Worm (Caenorhabditis elegans) whole organism, L4 larva: ENCODE measurements around the gene F19C7.8.

ENCODE experiments used
- F26F4.8 ChIP-seq: fragments of 200-800 bp; sonication (Bioruptor generic); conservative IDR thresholded peaks from 2 replicates; pipeline ENCODE4 v1.3.6; 2022; ENCODE audit warnings: missing genetic modification characterization, missing compliant biosample characterization
- F37D6.2 ChIP-seq: sonication (generic microtip); optimal IDR thresholded peaks from 2 replicates; lab custom pipeline; 2016; ENCODE audit warnings: mild to moderate bottlenecking, missing genetic modification characterization, missing compliant biosample characterization
- F44E2.7 ChIP-seq: fragments of 200-800 bp; sonication (Bioruptor generic); IDR thresholded peaks from 2 replicates; pipeline ENCODE4 v2.1.2; 2022; ENCODE audit warnings: missing genetic modification characterization, missing compliant biosample characterization
- T20F7.1 ChIP-seq: fragments of 200-800 bp; sonication (Bioruptor generic); optimal IDR thresholded peaks from 2 replicates; lab custom pipeline; 2018; ENCODE audit warnings: mild to moderate bottlenecking, missing genetic modification characterization, missing compliant biosample characterization
- Y105C5A.15 ChIP-seq: fragments of 200-800 bp; sonication (Bioruptor generic); IDR thresholded peaks from 2 replicates; pipeline ENCODE4 v1.3.6; 2022; ENCODE audit warnings: missing genetic modification characterization, missing compliant biosample characterization
- Y75B8A.6 ChIP-seq: fragments of 200-800 bp; sonication (Bioruptor generic); IDR thresholded peaks from 2 replicates; pipeline ENCODE4 v1.3.6; 2022; ENCODE audit warnings: missing genetic modification reagents, missing genetic modification characterization, missing compliant biosample characterization
- ZK337.2 ChIP-seq: fragments of 200-800 bp; sonication (Bioruptor generic); IDR thresholded peaks from 2 replicates; pipeline ENCODE4 v1.3.6; 2022; ENCODE audit warnings: missing genetic modification reagents, missing genetic modification characterization, missing compliant biosample characterization
- aha-1 ChIP-seq: fragments of 150-350 bp; peaks from one replicate; lab custom pipeline; 2014; ENCODE audit warnings: missing biosample characterization, missing genetic modification characterization
- ceh-62 ChIP-seq: sonication (generic microtip); optimal IDR thresholded peaks from 2 replicates; lab custom pipeline; 2017; ENCODE audit warnings: missing biosample characterization, missing genetic modification characterization
- cey-2 ChIP-seq: sonication (generic microtip); optimal IDR thresholded peaks from 3 replicates; lab custom pipeline; 2017; ENCODE audit warnings: missing genetic modification characterization, mild to moderate bottlenecking, missing compliant biosample characterization, antibody characterized with exemption, borderline replicate concordance; ENCODE audit not compliant: insufficient read depth
- daf-8 ChIP-seq: fragments of 200-800 bp; sonication (Bioruptor generic); IDR thresholded peaks from 2 replicates; pipeline ENCODE4 v1.3.6; 2022; ENCODE audit warnings: missing genetic modification characterization, missing compliant biosample characterization
- dmd-9 ChIP-seq: fragments of 200-800 bp; sonication (Bioruptor generic); IDR thresholded peaks from 2 replicates; pipeline ENCODE4 v1.3.6; 2022; ENCODE audit warnings: missing genetic modification reagents, missing genetic modification characterization, missing compliant biosample characterization
- hlh-11 ChIP-seq: fragments of 200-800 bp; sonication (Bioruptor generic); optimal IDR thresholded peaks from 2 replicates; lab custom pipeline; 2018; ENCODE audit warnings: mild to moderate bottlenecking, missing genetic modification characterization, missing compliant biosample characterization
- hmg-1.1 ChIP-seq: fragments of 200-800 bp; sonication (Bioruptor generic); IDR thresholded peaks from 2 replicates; pipeline ENCODE4 v1.3.6; 2022; ENCODE audit warnings: missing genetic modification reagents, missing genetic modification characterization, missing compliant biosample characterization
- jun-1 ChIP-seq: fragments of 150-350 bp; optimal IDR thresholded peaks from 2 replicates; lab custom pipeline; 2014; ENCODE audit warnings: missing biosample characterization, missing genetic modification reagents, missing genetic modification characterization
- lin-1 ChIP-seq: fragments of 200-800 bp; sonication (Bioruptor generic); IDR thresholded peaks from 2 replicates; pipeline ENCODE4 v1.3.6; 2022; ENCODE audit warnings: missing genetic modification reagents, missing genetic modification characterization, missing compliant biosample characterization
- lin-13 ChIP-seq: fragments of 150-350 bp; optimal IDR thresholded peaks from 2 replicates; lab custom pipeline; 2014; ENCODE audit warnings: missing biosample characterization, missing genetic modification reagents, missing genetic modification characterization
- lin-29 ChIP-seq: fragments of 200-800 bp; sonication (Bioruptor generic); IDR thresholded peaks from 2 replicates; pipeline ENCODE4 v1.3.6; 2022; ENCODE audit warnings: missing genetic modification reagents, missing genetic modification characterization, missing compliant biosample characterization
- lin-38 ChIP-seq: fragments of 200-800 bp; sonication (Bioruptor generic); IDR thresholded peaks from 2 replicates; pipeline ENCODE4 v1.3.6; 2022; ENCODE audit warnings: missing genetic modification reagents, missing genetic modification characterization, missing compliant biosample characterization
- lir-3 ChIP-seq: sonication (generic microtip); optimal IDR thresholded peaks from 2 replicates; lab custom pipeline; 2016; ENCODE audit warnings: mild to moderate bottlenecking, missing genetic modification characterization, missing compliant biosample characterization
- mxl-2 ChIP-seq: fragments of 200-800 bp; sonication (Bioruptor generic); conservative IDR thresholded peaks from 2 replicates; pipeline ENCODE4 v1.3.6; 2022; ENCODE audit warnings: missing genetic modification reagents, missing genetic modification characterization, missing compliant biosample characterization
- nhr-11 ChIP-seq: fragments of 150-350 bp; optimal IDR thresholded peaks from 2 replicates; lab custom pipeline; 2014; ENCODE audit warnings: missing biosample characterization, missing genetic modification characterization
- nhr-111 ChIP-seq: fragments of 200-800 bp; sonication (Bioruptor generic); optimal IDR thresholded peaks from 2 replicates; lab custom pipeline; 2018; ENCODE audit warnings: mild to moderate bottlenecking, missing genetic modification characterization, missing compliant biosample characterization
- nhr-237 ChIP-seq: sonication (generic microtip); optimal IDR thresholded peaks from 2 replicates; lab custom pipeline; 2017; ENCODE audit warnings: missing biosample characterization, missing genetic modification characterization
- nhr-25 ChIP-seq: sonication (generic microtip); optimal IDR thresholded peaks from 2 replicates; lab custom pipeline; 2017; ENCODE audit warnings: missing genetic modification characterization, mild to moderate bottlenecking, missing compliant biosample characterization, antibody characterized with exemption, moderate library complexity, borderline replicate concordance; ENCODE audit not compliant: insufficient read depth
- nhr-28 ChIP-seq: fragments of 150-350 bp; optimal IDR thresholded peaks from 2 replicates; lab custom pipeline; 2014; ENCODE audit warnings: missing biosample characterization, missing genetic modification characterization
- nhr-42 ChIP-seq: fragments of 200-800 bp; sonication (Bioruptor generic); IDR thresholded peaks from 2 replicates; pipeline ENCODE4 v1.3.6; 2022; ENCODE audit warnings: missing genetic modification characterization, missing compliant biosample characterization
- nhr-48 ChIP-seq: sonication (generic microtip); optimal IDR thresholded peaks from 2 replicates; lab custom pipeline; 2016; ENCODE audit warnings: mild to moderate bottlenecking, missing genetic modification characterization, missing compliant biosample characterization
- nhr-6 ChIP-seq: fragments of 150-350 bp; optimal IDR thresholded peaks from 2 replicates; lab custom pipeline; 2014; ENCODE audit warnings: missing biosample characterization, missing genetic modification characterization
- pha-4 ChIP-seq, 2 experiments: fragments of 150-350 bp in 1 of 2; fragments of 200-800 bp in 1 of 2; sonication (Bioruptor generic) in 1 of 2; IDR thresholded peaks in 1 of 2; optimal IDR thresholded peaks in 1 of 2; 2 replicates each; pipeline versions ENCODE4 v1.3.6 to Lab custom; 2014 to 2022; ENCODE audit warnings: missing genetic modification characterization in 2 of 2, missing genetic modification reagents in 2 of 2, missing biosample characterization in 1 of 2, missing compliant biosample characterization in 1 of 2
- rbr-2 ChIP-seq: sonication (generic microtip); optimal IDR thresholded peaks from 2 replicates; lab custom pipeline; 2016; ENCODE audit warnings: missing genotype, missing genetic modification characterization, missing compliant biosample characterization
- set-16 ChIP-seq: fragments of 200-800 bp; sonication (Bioruptor generic); IDR thresholded peaks from 2 replicates; pipeline ENCODE4 v1.3.6; 2022; ENCODE audit warnings: missing genetic modification reagents, missing genetic modification characterization, missing compliant biosample characterization
- skn-1 ChIP-seq: fragments of 150-350 bp; optimal IDR thresholded peaks from 2 replicates; lab custom pipeline; 2014; ENCODE audit warnings: missing biosample characterization, missing genetic modification characterization
- snpc-4 ChIP-seq: fragments of 150-350 bp; optimal IDR thresholded peaks from 2 replicates; lab custom pipeline; 2014; ENCODE audit warnings: missing biosample characterization, missing genetic modification characterization
- spr-3 ChIP-seq: fragments of 200-800 bp; sonication (Bioruptor generic); optimal IDR thresholded peaks from 2 replicates; lab custom pipeline; 2018; ENCODE audit warnings: mild to moderate bottlenecking, missing genetic modification characterization, missing compliant biosample characterization
- unc-130 ChIP-seq: sonication (generic microtip); optimal IDR thresholded peaks from 2 replicates; lab custom pipeline; 2016; ENCODE audit warnings: missing genetic modification reagents, missing genetic modification characterization, missing compliant biosample characterization
- unc-39 ChIP-seq: sonication (generic microtip); optimal IDR thresholded peaks from 2 replicates; lab custom pipeline; 2017; ENCODE audit warnings: missing biosample characterization, missing genetic modification characterization
- unc-62 ChIP-seq, 3 experiments: fragments of 150-350 bp in 1 of 3; sonication (generic microtip); optimal IDR thresholded peaks in 2 of 3; peaks in 1 of 3; 1 replicate in 1 of 3; 2 replicates in 2 of 3; lab custom pipeline; 2014 to 2017; ENCODE audit warnings: missing biosample characterization in 3 of 3, missing genetic modification characterization in 3 of 3, missing genetic modification reagents in 3 of 3, missing genotype in 1 of 3

The F19C7.8 gene

DNA sequence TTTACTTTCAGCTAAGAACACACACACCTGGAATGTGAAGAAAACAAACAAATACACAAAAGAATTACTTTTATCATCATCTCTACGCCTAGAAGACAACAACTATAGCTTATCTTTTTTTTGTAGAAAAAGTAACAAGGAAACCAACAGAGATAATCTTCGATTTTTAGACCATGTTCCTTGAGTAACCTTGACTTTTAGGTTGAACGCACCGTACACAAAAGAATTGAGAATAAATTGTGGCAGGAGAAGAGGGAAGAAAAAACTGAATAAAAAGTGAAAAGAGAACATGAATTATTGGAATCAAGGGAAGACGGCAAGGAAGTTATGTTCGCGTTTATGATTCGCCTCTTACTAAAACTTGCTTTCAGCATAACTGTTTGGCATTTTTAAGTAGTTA is 3.0 kb upstream of the F19C7.8 start:
- peak; percentile 56 for TF ChIP-seq nhr-25 (tag; lab: Kevin White, UChicago)
- no peak for TF ChIP-seq jun-1
- no peak for TF ChIP-seq mxl-2
- peak; percentile 63 for TF ChIP-seq nhr-28 (tag; lab: Kevin White, UChicago)

DNA sequence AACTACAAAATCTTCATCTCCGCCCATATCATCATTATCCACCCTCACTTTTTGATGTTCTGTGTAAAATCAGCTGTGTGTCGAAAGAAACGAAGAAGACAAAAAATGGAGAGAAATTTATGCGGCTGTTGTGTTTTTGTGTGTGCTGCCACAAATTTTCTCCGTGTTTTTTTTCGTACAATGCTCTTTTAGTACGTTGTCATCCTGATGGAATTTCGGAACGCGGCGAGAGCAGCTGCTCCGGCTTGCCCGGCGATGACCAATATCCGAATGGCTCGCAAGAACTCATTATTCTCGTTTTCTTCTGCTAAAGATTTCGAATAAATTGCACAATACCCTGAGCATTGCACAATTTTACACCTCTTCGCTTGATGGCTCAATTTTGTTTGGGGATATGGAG is 1.5 kb upstream of the F19C7.8 start:
- TF ChIP-seq rbr-2 (no peak), ZK337.2 (GFP tag; lab: Robert Waterston, UW) (0 out of 2 replicates have a peak, but pooled peaks have one; percentile 28), hlh-11 (tag; lab: Kevin White, UChicago) (peak; percentile 6), nhr-48 (tag; lab: Kevin White, UChicago) (no peak), aha-1 (peak; percentile 76), nhr-28 (tag; lab: Kevin White, UChicago) (peak; percentile 41)
- TF ChIP-seq, all 104 proteins: peak for 4

DNA sequence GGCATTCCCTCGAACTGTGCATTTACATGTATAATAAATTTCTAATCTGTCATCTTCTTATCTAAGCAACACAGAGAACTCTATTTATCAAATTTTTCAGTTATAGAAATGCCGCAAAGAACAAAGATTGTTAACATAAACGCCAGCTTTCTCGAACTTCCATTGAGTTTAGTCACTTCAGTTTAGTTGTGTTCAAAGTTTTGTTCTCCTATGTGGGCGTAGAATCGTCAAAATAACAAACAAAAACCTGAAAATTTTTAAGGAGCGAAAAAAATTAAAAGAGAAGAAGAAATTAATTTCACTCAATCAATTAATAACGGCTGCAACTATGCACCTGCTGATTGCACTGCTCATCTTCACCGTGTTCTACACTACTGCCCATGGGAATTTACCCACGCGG is 1.9 kb downstream of the F19C7.8 start, which contains the start of gene R105.5:
Gene R105.5, plus strand, starts transcription at position 301 of the 400 bp plus-strand sequence.
- no peak for TF ChIP-seq F26F4.8 (GFP tag; lab: Robert Waterston, UW)
- TF ChIP-seq Y105C5A.15 (GFP tag; lab: Robert Waterston, UW): no peak
- no peak for TF ChIP-seq cey-2
- no peak for TF ChIP-seq spr-3 (GFP tag; lab: Kevin White, UChicago)
- TF ChIP-seq hmg-1.1 (GFP tag; lab: Robert Waterston, UW): no peak
- TF ChIP-seq, all 104 proteins: peak for 0

DNA sequence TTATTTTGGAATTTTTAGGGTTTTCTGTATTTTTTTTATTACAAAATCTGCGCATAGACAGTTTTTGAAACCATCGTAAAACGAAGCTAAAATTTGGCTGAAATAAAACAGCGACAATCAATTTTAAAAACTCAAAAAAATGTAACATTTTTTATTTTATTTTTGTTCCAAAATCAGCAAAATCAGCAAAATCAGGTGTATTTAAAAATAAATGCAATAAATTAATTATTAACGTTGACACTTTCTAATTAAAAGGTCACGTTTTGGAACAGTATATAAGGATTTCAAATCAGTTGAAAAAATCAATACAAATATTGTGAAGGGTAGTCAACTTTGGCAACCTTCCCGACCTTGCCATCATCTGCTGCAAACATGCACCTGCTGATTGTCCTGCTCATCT is 4.5 kb downstream of the F19C7.8 start, which contains the start of gene R105.1:
Gene R105.1, plus strand, starts transcription at position 301 of the 400 bp plus-strand sequence.
- TF ChIP-seq hlh-11 (tag; lab: Kevin White, UChicago): no peak
- no peak for TF ChIP-seq nhr-6 (tag; lab: Kevin White, UChicago)
- TF ChIP-seq lin-1 (GFP tag; lab: Robert Waterston, UW): no peak
- no peak for TF ChIP-seq pha-4 (GFP tag; IDR thresholded peaks at IDR 0.05; lab: Robert Waterston, UW)
- no peak for TF ChIP-seq pha-4 (tag; optimal IDR thresholded peaks at IDR 0.05; lab: Kevin White, UChicago)
- no peak for TF ChIP-seq daf-8

DNA sequence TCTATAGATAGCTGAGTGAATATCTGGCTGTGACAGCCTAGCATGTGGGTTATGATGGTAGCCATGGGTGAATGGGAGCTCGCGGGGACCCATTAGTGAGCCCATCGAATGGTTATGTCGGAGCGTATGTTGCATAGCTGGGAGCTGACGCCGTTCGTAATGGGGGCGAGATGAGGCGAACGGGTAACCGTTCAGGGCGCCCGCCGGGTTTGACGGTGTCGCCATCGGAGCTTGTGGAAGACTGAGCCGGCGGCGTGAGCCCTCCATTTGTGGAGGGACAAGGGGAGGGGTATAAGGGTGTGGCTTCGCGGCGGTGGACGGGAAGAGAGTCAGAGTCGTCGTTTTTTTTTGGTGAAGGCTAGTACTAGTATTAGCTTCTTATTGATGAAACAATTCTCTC is 14.0 kb downstream of the F19C7.8 start:
- peak; percentile 88 for TF ChIP-seq set-16
- TF ChIP-seq nhr-111: no peak
- TF ChIP-seq Y75B8A.6 (GFP tag; lab: Robert Waterston, UW): no peak
- peak; percentile 16 for TF ChIP-seq aha-1
- no peak for TF ChIP-seq snpc-4 (tag; lab: Kevin White, UChicago)
- TF ChIP-seq nhr-237 (tag; lab: Kevin White, UChicago): no peak
- no peak for TF ChIP-seq F44E2.7

DNA sequence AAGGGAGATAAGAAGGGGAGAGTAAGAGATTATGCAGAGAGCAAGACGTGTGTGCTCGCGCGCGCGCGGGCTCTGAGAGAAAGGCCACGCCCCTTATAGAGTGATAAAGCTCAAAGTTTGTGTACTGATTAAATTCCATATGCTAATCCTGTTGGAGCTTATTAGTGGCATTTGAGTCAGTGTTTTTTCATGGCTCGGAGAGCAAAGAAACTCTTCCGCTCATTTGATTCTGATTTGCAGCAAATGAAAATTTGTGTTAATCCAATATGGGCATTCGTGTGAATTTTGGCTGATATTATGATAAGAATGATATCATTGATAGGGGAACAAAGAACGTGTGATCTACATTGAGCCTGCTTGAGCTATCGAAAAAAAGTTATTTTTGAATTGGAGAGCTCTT is 24.4 kb downstream of the F19C7.8 start:
- TF ChIP-seq unc-39 (tag; lab: Kevin White, UChicago) (no peak), ceh-62 (tag; lab: Kevin White, UChicago) (no peak), unc-130 (GFP tag; lab: Kevin White, UChicago) (no peak), nhr-237 (tag; lab: Kevin White, UChicago) (no peak), lin-29 (GFP tag; lab: Robert Waterston, UW) (no peak), lin-38 (no peak), dmd-9 (GFP tag; lab: Robert Waterston, UW) (0 out of 2 replicates have a peak, but pooled peaks have one; percentile 37), aha-1 (peak; percentile 44), skn-1 (no peak), T20F7.1 (no peak), nhr-11 (tag; lab: Kevin White, UChicago) (peak; percentile 25), F37D6.2 (tag; lab: Kevin White, UChicago) (no peak), nhr-48 (tag; lab: Kevin White, UChicago) (no peak), nhr-28 (tag; lab: Kevin White, UChicago) (no peak), lir-3 (tag; lab: Kevin White, UChicago) (no peak), lin-13 (GFP tag; lab: Kevin White, UChicago) (no peak), jun-1 (no peak), unc-62 (GFP tag; optimal IDR thresholded peaks at IDR 0.05 in 1 of 2; lab: Kevin White, UChicago) (no peak), unc-62 (tag; optimal IDR thresholded peaks at IDR 0.05; lab: Kevin White, UChicago) (no peak), F44E2.7 (no peak), nhr-42 (GFP tag; lab: Robert Waterston, UW) (no peak)
- TF ChIP-seq, all 104 proteins: peak for 3
